Worm (Caenorhabditis elegans): ENCODE results near the gene lact-1.

DNA sequence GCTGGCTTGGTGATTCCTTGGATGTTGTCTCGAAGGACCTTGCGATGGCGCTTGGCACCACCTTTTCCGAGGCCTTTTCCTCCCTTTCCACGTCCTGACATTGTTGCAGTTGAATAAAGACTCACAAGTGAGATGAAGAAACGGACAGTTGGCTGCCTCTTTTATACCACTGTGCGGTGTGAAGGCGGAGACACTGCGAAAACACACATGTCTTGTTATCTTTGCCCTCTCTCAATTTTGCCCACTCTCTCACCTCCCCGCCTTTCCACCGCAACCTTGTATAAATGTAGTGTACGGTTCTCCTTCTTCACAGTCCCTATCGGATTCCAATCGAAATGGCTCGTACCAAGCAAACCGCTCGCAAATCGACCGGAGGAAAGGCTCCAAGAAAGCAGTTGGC is 49.6 kb upstream of the lact-1 start, which contains the start of the genes his-38 and his-40:
- TF ChIP-seq W03F9.2 (tag; optimal IDR thresholded peaks at IDR 0.05) (no peak), dao-5 (tag; optimal IDR thresholded peaks at IDR 0.05) (no peak), him-1 (tag; optimal IDR thresholded peaks at IDR 0.05) (no peak)
